Worm (Caenorhabditis elegans) whole organism, midembryonic: Measurements from ENCODE around the gene gasr-8.

Experiments
- T22C8.4 ChIP-seq: fragments of 200-800 bp; sonication (Bioruptor generic); IDR thresholded peaks from 2 replicates; pipeline ENCODE4 v1.3.6; 2022; ENCODE audit warnings: missing genetic modification characterization, missing compliant biosample characterization
- cog-1 ChIP-seq: sonication (generic microtip); optimal IDR thresholded peaks from 2 replicates; lab custom pipeline; 2016; ENCODE audit warnings: missing genetic modification characterization, missing compliant biosample characterization
- flt-1 ChIP-seq: fragments of 200-800 bp; sonication (Bioruptor generic); IDR thresholded peaks from 2 replicates; pipeline ENCODE4 v1.3.6; 2022; ENCODE audit warnings: missing genetic modification characterization, missing compliant biosample characterization
- klf-2 ChIP-seq: fragments of 200-800 bp; sonication (Bioruptor generic); conservative IDR thresholded peaks from 2 replicates; pipeline ENCODE4 v1.3.6; 2022; ENCODE audit warnings: missing genetic modification reagents, missing genetic modification characterization, missing compliant biosample characterization
- med-1 ChIP-seq: sonication (generic microtip); optimal IDR thresholded peaks from 2 replicates; lab custom pipeline; 2017; ENCODE audit warnings: missing genetic modification characterization, mild to moderate bottlenecking, missing compliant biosample characterization, antibody characterized with exemption, missing genetic modification reagents; ENCODE audit not compliant: insufficient read depth
- ref-1 ChIP-seq: fragments of 200-800 bp; sonication (Bioruptor generic); conservative IDR thresholded peaks from 2 replicates; pipeline ENCODE4 v1.3.6; 2022; ENCODE audit warnings: missing genetic modification reagents, missing genetic modification characterization, missing compliant biosample characterization
- tab-1 ChIP-seq: fragments of 200-800 bp; sonication (Bioruptor generic); IDR thresholded peaks from 2 replicates; pipeline ENCODE4 v1.3.6; 2022; ENCODE audit warnings: missing genetic modification characterization, missing compliant biosample characterization
- ztf-23 ChIP-seq: fragments of 200-800 bp; sonication (Bioruptor generic); IDR thresholded peaks from 2 replicates; pipeline ENCODE4 v1.3.6; 2022; ENCODE audit warnings: missing genetic modification reagents, missing genetic modification characterization, missing compliant biosample characterization
- ztf-29 ChIP-seq: fragments of 200-800 bp; sonication (Bioruptor generic); IDR thresholded peaks from 2 replicates; pipeline ENCODE4 v1.3.6; 2022; ENCODE audit warnings: missing genetic modification reagents, missing genetic modification characterization, missing compliant biosample characterization

Gene gasr-8

DNA sequence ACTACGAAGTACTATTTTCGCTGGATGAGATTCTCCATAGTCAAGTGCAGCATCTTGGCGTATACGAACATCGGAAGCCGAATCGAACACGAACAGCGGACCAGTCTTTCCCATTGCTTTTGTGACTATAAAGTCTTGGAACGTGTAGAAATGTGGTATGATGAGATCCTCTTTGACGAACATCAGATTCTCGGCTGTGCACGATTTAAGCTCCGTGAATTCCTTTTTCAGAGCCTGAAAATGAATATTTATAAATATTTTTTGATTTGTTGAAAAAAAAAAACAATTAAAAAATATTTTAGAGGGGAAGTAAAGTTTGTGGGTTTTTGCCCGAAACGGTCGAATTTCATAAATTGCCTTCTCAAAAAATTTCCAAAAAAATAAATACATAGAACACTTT, 5.0 kb upstream of the gasr-8 start:
- TF ChIP-seq ztf-29 (GFP tag; lab: Robert Waterston, UW): no peak
- TF ChIP-seq flt-1 (GFP tag; lab: Robert Waterston, UW): no peak
- TF ChIP-seq med-1 (GFP tag; lab: Kevin White, UChicago): no peak
- no peak for TF ChIP-seq tab-1 (GFP tag; lab: Robert Waterston, UW)
- no peak for TF ChIP-seq T22C8.4
- no peak for TF ChIP-seq ref-1 (GFP tag; lab: Robert Waterston, UW)
- TF ChIP-seq ztf-23 (GFP tag; lab: Robert Waterston, UW): no peak
- TF ChIP-seq klf-2 (GFP tag; lab: Robert Waterston, UW): no peak
- TF ChIP-seq cog-1 (tag; lab: Kevin White, UChicago): no peak

DNA sequence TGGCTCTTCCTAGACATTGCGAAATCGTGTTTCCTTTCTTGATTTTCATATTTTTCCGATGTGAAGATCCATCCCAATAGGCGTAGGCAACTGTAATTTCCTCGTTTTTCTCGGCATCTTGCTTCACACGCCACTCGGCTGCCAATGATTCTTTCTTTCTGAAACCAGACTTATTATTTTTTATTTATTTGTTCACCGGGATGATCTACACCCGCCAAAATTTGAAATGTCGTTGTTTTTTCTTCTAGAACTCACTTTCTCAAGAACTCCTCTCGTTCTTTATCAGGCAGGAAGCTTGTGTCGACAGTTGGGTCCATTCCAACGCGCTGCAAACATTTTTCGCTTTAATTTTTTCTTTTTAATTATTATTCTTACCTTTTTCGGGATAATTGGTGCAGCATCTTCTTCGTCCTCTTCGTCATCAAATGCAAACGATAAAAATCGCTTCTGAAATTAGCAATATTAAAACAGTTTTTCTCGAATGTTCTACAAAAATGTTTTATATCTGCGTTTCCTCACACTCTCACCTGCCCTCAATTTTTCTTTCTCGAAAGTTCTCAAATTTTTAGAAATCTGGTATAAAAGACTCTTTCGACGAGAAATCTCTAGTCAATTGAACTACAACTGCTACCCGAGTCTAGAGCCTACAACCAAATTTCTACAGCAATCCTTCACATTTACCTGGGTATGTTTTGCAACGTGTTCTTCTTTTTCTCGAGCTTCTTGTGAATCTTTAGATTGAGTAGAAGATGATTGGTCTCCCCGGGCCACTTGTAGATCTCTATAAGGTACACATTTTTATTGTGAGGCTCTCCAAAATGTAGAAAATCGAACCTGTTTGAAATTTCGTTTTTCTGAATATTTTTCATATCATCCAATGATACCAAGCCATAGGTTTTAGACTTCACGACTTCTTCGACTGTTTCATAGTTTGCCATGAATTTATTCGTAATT, 4.3 kb upstream of the gasr-8 start, which contains the start of gene hsp-90:
Gene hsp-90 (plus strand): TSS at position 560 of the 954 bp plus-strand sequence.
- TF ChIP-seq klf-2 (GFP tag; lab: Robert Waterston, UW) (no peak), med-1 (GFP tag; lab: Kevin White, UChicago) (no peak), tab-1 (GFP tag; lab: Robert Waterston, UW) (no peak), flt-1 (GFP tag; lab: Robert Waterston, UW) (no peak), cog-1 (tag; lab: Kevin White, UChicago) (no peak), ref-1 (GFP tag; lab: Robert Waterston, UW) (no peak), T22C8.4 (no peak), ztf-29 (GFP tag; lab: Robert Waterston, UW) (no peak), ztf-23 (GFP tag; lab: Robert Waterston, UW) (no peak)

DNA sequence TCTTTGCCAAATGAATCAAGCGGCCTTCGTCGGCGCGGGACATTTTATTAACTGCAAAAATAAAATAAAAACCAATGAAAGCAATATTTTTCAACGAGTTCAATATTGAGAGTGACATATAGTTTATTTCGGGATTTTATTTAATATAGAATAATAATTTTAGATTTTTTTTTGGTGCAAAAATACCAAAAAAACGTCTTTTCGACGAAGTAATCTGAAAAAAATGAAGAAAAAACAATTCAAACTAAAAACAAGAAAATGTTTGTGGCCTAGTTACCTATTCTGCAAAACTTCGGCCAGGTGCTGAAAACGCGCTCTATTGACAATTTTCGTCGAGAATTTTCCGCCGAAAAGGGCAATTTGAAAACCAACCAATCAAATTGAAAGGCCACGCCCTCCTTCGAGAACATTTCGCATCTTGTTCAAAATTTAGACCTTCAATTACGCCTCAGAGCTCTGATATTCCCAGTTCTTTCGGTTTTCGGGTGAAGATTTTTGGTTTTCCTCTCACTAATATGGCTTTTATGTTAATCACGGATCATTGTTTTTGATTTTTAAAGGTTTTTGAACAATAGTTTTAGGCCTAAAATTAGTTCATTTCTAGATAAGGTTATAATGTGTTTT, 3.4 kb upstream of the gasr-8 start, which contains the start of gene C47E8.4:
Gene C47E8.4 (minus strand): TSS at position 51 of the 624 bp plus-strand sequence.
- TF ChIP-seq T22C8.4: 0 out of 2 replicates have a peak, but pooled peaks have one; percentile 50
- peak; percentile 69 for TF ChIP-seq flt-1 (GFP tag; lab: Robert Waterston, UW)
- peak; percentile 90 for TF ChIP-seq cog-1 (tag; lab: Kevin White, UChicago)
- TF ChIP-seq ztf-23 (GFP tag; lab: Robert Waterston, UW): peak; percentile 88
- TF ChIP-seq tab-1 (GFP tag; lab: Robert Waterston, UW): no peak
- no peak for TF ChIP-seq med-1 (GFP tag; lab: Kevin White, UChicago)

DNA sequence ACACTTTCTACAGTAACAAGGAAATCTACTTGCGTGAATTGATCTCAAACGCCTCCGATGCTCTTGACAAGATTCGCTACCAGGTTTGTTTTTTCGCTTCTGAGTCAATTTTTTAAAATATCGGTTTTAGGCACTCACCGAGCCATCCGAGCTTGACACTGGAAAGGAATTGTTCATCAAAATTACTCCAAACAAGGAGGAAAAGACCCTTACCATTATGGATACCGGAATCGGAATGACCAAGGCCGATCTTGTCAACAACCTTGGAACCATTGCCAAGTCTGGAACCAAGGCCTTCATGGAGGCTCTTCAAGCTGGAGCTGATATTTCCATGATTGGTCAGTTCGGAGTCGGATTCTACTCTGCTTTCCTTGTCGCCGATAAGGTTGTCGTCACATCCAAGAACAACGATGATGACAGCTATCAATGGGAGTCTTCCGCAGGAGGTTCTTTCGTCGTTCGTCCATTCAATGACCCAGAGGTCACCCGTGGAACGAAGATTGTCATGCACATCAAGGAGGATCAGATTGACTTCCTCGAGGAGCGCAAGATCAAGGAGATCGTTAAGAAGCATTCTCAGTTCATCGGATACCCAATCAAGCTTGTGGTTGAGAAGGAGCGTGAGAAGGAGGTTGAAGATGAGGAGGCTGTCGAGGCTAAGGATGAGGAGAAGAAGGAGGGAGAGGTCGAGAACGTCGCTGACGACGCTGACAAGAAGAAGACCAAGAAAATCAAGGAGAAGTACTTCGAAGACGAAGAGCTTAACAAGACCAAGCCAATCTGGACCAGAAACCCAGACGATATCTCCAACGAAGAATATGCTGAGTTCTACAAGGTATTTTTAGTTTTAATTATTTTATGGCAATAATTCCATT, 2.4 kb upstream of the gasr-8 start:
- TF ChIP-seq klf-2 (GFP tag; lab: Robert Waterston, UW): no peak
- TF ChIP-seq ztf-29 (GFP tag; lab: Robert Waterston, UW): no peak
- TF ChIP-seq flt-1 (GFP tag; lab: Robert Waterston, UW): no peak

DNA sequence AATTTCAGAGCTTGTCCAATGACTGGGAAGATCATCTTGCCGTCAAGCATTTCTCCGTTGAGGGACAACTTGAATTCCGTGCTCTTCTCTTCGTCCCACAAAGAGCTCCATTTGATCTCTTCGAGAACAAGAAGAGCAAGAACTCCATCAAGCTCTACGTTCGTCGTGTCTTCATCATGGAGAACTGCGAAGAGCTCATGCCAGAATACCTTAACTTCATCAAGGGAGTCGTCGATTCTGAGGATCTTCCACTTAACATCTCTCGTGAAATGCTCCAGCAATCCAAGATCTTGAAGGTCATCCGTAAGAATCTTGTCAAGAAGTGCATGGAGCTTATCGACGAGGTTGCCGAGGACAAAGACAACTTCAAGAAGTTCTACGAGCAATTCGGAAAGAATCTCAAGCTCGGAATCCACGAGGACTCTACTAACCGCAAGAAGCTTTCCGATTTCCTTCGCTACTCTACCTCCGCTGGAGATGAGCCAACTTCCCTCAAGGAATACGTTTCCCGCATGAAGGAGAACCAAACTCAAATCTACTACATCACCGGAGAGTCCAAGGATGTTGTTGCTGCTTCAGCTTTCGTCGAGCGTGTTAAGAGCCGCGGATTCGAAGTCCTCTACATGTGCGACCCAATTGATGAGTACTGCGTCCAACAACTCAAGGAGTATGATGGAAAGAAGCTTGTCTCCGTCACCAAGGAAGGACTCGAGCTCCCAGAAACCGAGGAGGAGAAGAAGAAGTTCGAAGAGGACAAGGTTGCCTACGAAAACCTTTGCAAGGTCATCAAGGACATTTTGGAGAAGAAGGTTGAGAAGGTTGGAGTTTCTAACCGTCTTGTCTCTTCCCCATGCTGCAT, 1.6 kb upstream of the gasr-8 start:
- TF ChIP-seq T22C8.4 (no peak), ztf-23 (GFP tag; lab: Robert Waterston, UW) (no peak), flt-1 (GFP tag; lab: Robert Waterston, UW) (no peak), klf-2 (GFP tag; lab: Robert Waterston, UW) (no peak), ztf-29 (GFP tag; lab: Robert Waterston, UW) (no peak), med-1 (GFP tag; lab: Kevin White, UChicago) (no peak), ref-1 (GFP tag; lab: Robert Waterston, UW) (no peak), tab-1 (GFP tag; lab: Robert Waterston, UW) (no peak), cog-1 (tag; lab: Kevin White, UChicago) (no peak)

DNA sequence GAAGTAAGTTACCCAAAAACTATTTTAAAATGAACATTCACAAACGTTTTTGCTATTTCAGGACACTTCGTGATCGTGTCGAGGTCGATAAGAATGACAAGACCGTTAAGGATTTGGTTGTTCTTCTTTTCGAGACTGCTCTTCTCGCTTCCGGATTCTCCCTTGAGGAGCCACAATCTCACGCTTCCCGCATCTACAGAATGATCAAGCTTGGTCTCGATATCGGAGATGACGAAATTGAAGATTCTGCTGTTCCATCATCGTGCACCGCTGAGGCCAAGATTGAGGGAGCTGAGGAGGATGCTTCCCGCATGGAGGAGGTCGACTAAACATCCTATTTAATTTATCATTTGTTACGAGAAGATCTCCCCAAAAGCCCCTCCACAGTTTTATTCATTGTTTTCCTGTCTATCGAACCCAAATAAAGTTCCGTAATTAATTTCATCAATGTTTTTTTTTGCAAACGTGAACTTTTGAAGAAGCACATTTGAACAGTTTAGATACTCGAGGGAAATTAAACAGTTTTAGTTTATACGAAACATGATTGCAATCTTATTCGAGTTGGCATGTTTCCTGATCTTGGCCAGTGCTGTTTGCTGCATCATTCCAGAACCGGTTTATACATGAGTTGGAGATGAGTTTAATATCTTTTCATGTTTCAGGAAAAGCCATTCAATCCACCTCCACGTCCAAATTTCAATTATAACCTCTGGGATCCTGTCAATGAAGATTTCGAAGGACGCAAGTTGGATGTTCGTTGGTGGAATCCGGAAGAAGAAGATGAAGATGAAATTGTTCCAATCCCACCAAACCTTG, 605 bp upstream of the gasr-8 start, which contains the start of gene C47E8.11:
Gene C47E8.11 (plus strand): TSS at position 520 of the 816 bp plus-strand sequence.
- TF ChIP-seq med-1 (GFP tag; lab: Kevin White, UChicago) (no peak), ztf-23 (GFP tag; lab: Robert Waterston, UW) (no peak), klf-2 (GFP tag; lab: Robert Waterston, UW) (no peak), tab-1 (GFP tag; lab: Robert Waterston, UW) (no peak), T22C8.4 (no peak), cog-1 (tag; lab: Kevin White, UChicago) (no peak), ref-1 (GFP tag; lab: Robert Waterston, UW) (no peak), ztf-29 (GFP tag; lab: Robert Waterston, UW) (no peak), flt-1 (GFP tag; lab: Robert Waterston, UW) (no peak)

DNA sequence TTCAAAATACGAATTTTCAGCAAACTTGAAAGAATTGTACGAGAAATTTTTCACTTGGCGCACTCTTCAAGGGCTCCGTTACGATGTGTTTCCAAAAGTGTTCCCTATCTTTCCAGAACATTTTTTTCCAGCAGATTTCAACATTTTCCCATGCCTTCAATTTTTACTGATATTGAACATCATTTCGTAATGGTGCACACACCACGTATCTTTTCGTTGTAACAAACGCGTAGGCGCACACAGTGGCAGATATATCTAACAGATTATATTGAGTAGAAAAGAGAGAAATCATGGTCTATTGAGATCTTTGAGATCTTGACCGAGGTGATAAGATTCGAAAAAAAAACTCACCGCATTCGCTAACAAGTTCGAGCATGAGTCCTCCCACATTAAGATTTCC, 6.8 kb downstream of the gasr-8 start:
- TF ChIP-seq flt-1 (GFP tag; lab: Robert Waterston, UW): no peak
